Worm (Caenorhabditis elegans): ENCODE measurements around the gene gtap-2.

DNA sequence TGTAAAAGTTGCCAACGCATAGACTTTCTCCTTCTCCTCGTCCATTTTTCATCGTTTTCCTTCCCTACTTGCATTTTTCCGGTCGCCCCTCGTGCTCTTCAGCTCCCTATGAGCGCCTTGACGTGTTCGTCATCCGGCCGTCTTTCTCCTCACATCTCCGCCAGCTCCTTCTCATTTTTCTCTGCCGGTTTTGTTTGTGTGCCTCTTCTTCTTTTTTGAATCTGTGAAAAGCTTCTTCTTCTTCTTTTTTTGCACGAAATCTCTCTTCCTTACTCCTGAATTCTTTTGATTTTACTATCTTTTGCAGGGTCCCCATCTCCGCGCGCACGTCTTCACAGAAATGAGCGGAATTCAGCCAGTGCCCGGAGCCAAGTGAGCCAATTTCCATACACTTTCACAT lies 43.2 kb downstream of the gtap-2 start, which contains the start of gene K11H3.3:
- no peak for TF ChIP-seq tbx-11 (GFP tag; IDR thresholded peaks at IDR 0.05)
- TF ChIP-seq tra-4 (tag; optimal IDR thresholded peaks at IDR 0.05): no peak
- TF ChIP-seq hmbx-1 (tag; optimal IDR thresholded peaks at IDR 0.05): no peak
- TF ChIP-seq ceh-36 (tag; optimal IDR thresholded peaks at IDR 0.05): no peak
- TF ChIP-seq ama-1 (optimal IDR thresholded peaks at IDR 0.05): no peak
